Worm (Caenorhabditis elegans): ENCODE results near the gene R07B1.8.

The R07B1.8 gene

ce11 chrX:9850258-9850657 lies 22.2 kb downstream of the R07B1.8 start, which contains the start of gene lec-8:
lec-8 (plus strand) TSS chrX:9850571.
- peak; percentile 90 for TF ChIP-seq fos-1 (tag; optimal IDR thresholded peaks at IDR 0.05)
- no peak for TF ChIP-seq ztf-1 (GFP tag; conservative IDR thresholded peaks at IDR 0.05)

ce11 chrX:9848214-9848789 lies 24.2 kb downstream of the R07B1.8 start:
- TF ChIP-seq crh-2 (tag; optimal IDR thresholded peaks at IDR 0.05): no peak

ce11 chrX:9846975-9847374 lies 25.5 kb downstream of the R07B1.8 start, which contains the start of gene vab-15:
vab-15 (plus strand) TSS chrX:9847275.
- TF ChIP-seq Y55F3AM.14 (GFP tag; optimal IDR thresholded peaks at IDR 0.05) (no peak), nhr-21 (tag; optimal IDR thresholded peaks at IDR 0.05) (no peak), nhr-25 (tag; optimal IDR thresholded peaks at IDR 0.05) (no peak), mab-5 (tag; optimal IDR thresholded peaks at IDR 0.05) (no peak), egl-27 (tag; optimal IDR thresholded peaks at IDR 0.05) (no peak), nhr-129 (tag; optimal IDR thresholded peaks at IDR 0.05) (no peak), ama-1 (optimal IDR thresholded peaks at IDR 0.05) (no peak), ZK546.5 (tag; optimal IDR thresholded peaks at IDR 0.05) (no peak), mdl-1 (tag; optimal IDR thresholded peaks at IDR 0.05) (no peak), unc-62 (GFP tag; optimal IDR thresholded peaks at IDR 0.05) (no peak), lsy-2 (tag; optimal IDR thresholded peaks at IDR 0.05) (no peak), R02D3.7 (tag; optimal IDR thresholded peaks at IDR 0.05) (no peak), unc-39 (tag; optimal IDR thresholded peaks at IDR 0.05) (no peak), fos-1 (tag; optimal IDR thresholded peaks at IDR 0.05) (no peak), sma-9 (GFP tag; optimal IDR thresholded peaks at IDR 0.05) (no peak), sma-9 (tag; optimal IDR thresholded peaks at IDR 0.05) (no peak), ztf-4 (tag; optimal IDR thresholded peaks at IDR 0.05) (no peak), nhr-12 (tag; optimal IDR thresholded peaks at IDR 0.05) (no peak), unc-55 (GFP tag; optimal IDR thresholded peaks at IDR 0.05) (no peak), lin-11 (tag; optimal IDR thresholded peaks at IDR 0.05) (no peak)

- TF ChIP-seq sem-4 (tag; optimal IDR thresholded peaks at IDR 0.05): no peak
- no peak for TF ChIP-seq elt-1 (tag; optimal IDR thresholded peaks at IDR 0.05)
- TF ChIP-seq unc-55 (GFP tag; optimal IDR thresholded peaks at IDR 0.05): no peak
- peak in 1 of 2 experiments; percentile 33 for TF ChIP-seq lsy-2 (tag; optimal IDR thresholded peaks at IDR 0.05)
- TF ChIP-seq elt-3 (tag; optimal IDR thresholded peaks at IDR 0.05): no peak
These were observed 26.5 kb downstream of the R07B1.8 start for ce11 chrX:9845916-9846315.

- TF ChIP-seq ceh-16 (tag; optimal IDR thresholded peaks at IDR 0.05) (no peak), nhr-23 (tag; optimal IDR thresholded peaks at IDR 0.05) (no peak), blmp-1 (tag; optimal IDR thresholded peaks at IDR 0.05; ENCODE audit: insufficient read depth) (no peak), ZK546.5 (tag; optimal IDR thresholded peaks at IDR 0.05) (no peak), aly-2 (tag; optimal IDR thresholded peaks at IDR 0.05) (no peak), sma-9 (GFP tag; optimal IDR thresholded peaks at IDR 0.05) (no peak), sma-9 (tag; optimal IDR thresholded peaks at IDR 0.05) (no peak), snpc-4 (tag; optimal IDR thresholded peaks at IDR 0.05) (no peak), crh-2 (tag; optimal IDR thresholded peaks at IDR 0.05) (no peak), nhr-21 (tag; optimal IDR thresholded peaks at IDR 0.05) (no peak), lin-11 (tag; optimal IDR thresholded peaks at IDR 0.05) (no peak), ceh-82 (tag; optimal IDR thresholded peaks at IDR 0.05) (no peak), nhr-129 (tag; optimal IDR thresholded peaks at IDR 0.05) (no peak), unc-55 (GFP tag; optimal IDR thresholded peaks at IDR 0.05) (no peak), mbf-1 (tag; optimal IDR thresholded peaks at IDR 0.05) (no peak), peb-1 (tag; optimal IDR thresholded peaks at IDR 0.05) (no peak), unc-62 (GFP tag; optimal IDR thresholded peaks at IDR 0.05) (no peak)
These were observed 28.9 kb downstream of the R07B1.8 start for ce11 chrX:9843568-9843967.

ce11 chrX:9842102-9842501 lies 30.4 kb downstream of the R07B1.8 start:
- TF ChIP-seq skn-1 (tag; optimal IDR thresholded peaks at IDR 0.05): no peak
- TF ChIP-seq mab-5 (tag; optimal IDR thresholded peaks at IDR 0.05): peak; percentile 2
- TF ChIP-seq lsy-2 (tag; optimal IDR thresholded peaks at IDR 0.05): peak in 1 of 2 experiments; percentile 13
- TF ChIP-seq elt-3 (tag; optimal IDR thresholded peaks at IDR 0.05): no peak
- TF ChIP-seq nhr-129 (tag; optimal IDR thresholded peaks at IDR 0.05): peak; percentile 32
- peak; percentile 24 for TF ChIP-seq sem-4 (tag; optimal IDR thresholded peaks at IDR 0.05)

Data from whole organism, L2 larva.